Worm (Caenorhabditis elegans) whole organism, late embryonic: ENCODE measurements around the gene lips-6.

Experiments
- elt-2 ChIP-seq: sonication (generic microtip); optimal IDR thresholded peaks from 2 replicates; lab custom pipeline; 2016; ENCODE audit warnings: missing genetic modification reagents, missing genetic modification characterization, missing compliant biosample characterization
- sox-2 ChIP-seq: fragments of 200-800 bp; sonication (Bioruptor generic); IDR thresholded peaks from 2 replicates; pipeline ENCODE4 v1.3.6; 2022; ENCODE audit warnings: missing genetic modification reagents, missing genetic modification characterization, missing compliant biosample characterization
- zip-5 ChIP-seq: sonication (generic microtip); optimal IDR thresholded peaks from 2 replicates; lab custom pipeline; 2016; ENCODE audit warnings: missing genetic modification characterization, missing compliant biosample characterization

DNA sequence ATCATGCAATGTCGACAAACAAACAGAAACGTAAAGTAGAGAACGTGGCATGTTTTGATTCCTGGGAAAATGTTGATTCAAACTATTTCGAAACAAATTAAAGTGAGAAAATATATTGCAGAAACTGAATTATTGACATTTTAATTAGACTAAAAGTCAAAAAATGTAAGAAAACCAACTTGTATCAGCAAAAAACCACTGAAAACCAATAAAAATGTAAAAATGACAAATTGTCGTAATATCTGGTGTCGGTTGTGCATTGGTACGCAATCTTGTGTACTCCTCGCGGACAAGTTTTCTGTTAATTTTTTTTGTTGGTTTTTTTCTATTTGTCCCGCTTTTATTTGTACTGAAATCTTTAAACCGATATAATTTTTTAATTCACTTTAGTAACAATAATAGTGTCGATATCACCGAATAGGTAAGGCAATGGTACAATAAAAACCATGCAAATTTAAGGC, 14.3 kb upstream of the lips-6 start, which contains the start of gene T12G3.11:
- TF ChIP-seq zip-5 (tag; lab: Kevin White, UChicago) (no peak), elt-2 (no peak), sox-2 (no peak)
